Fruit fly (Drosophila melanogaster) whole organism, pupa: ENCODE results near the gene scpr-C.

Source experiments
- CG10348 ChIP-seq: fragments of 200-800 bp; sonication (Bioruptor generic); IDR thresholded peaks from 2 replicates; pipeline ENCODE4 v1.3.6; 2022; ENCODE audit warnings: missing biosample characterization, missing genetic modification characterization
- CG12605 ChIP-seq: fragments of 200-800 bp; sonication (Bioruptor generic); IDR thresholded peaks from 2 replicates; pipeline ENCODE4 v1.3.6; 2022; ENCODE audit warnings: missing biosample characterization, missing genetic modification characterization
- CG13204 ChIP-seq: fragments of 200-800 bp; sonication (Bioruptor generic); optimal IDR thresholded peaks from 2 replicates; lab custom pipeline; 2018; ENCODE audit warnings: missing biosample characterization, mild to moderate bottlenecking, missing genetic modification characterization, moderate library complexity
- CG14655 ChIP-seq: fragments of 200-800 bp; sonication (Bioruptor generic); optimal IDR thresholded peaks from 3 replicates; lab custom pipeline; 2017; ENCODE audit warnings: mild to moderate bottlenecking, missing biosample characterization, missing genetic modification reagents, missing genetic modification characterization
- CG15710 ChIP-seq: fragments of 200-800 bp; sonication (Bioruptor generic); optimal IDR thresholded peaks from 2 replicates; lab custom pipeline; 2018; ENCODE audit warnings: missing biosample characterization, mild to moderate bottlenecking, missing genetic modification characterization, moderate library complexity
- CG34367 ChIP-seq: fragments of 200-800 bp; sonication (Bioruptor generic); optimal IDR thresholded peaks from 2 replicates; lab custom pipeline; 2018; ENCODE audit warnings: missing biosample characterization, mild to moderate bottlenecking, missing genetic modification characterization
- CG8159 ChIP-seq: fragments of 200-800 bp; sonication (Bioruptor generic); optimal IDR thresholded peaks from 3 replicates; lab custom pipeline; 2018; ENCODE audit warnings: missing biosample characterization, mild to moderate bottlenecking, missing genetic modification characterization, moderate library complexity
- CG9948 ChIP-seq: fragments of 200-800 bp; sonication (Bioruptor generic); optimal IDR thresholded peaks from 2 replicates; lab custom pipeline; 2018; ENCODE audit warnings: missing biosample characterization, mild to moderate bottlenecking, missing genetic modification characterization, moderate library complexity
- EcR ChIP-seq: fragments of 200-800 bp; sonication (Bioruptor generic); optimal IDR thresholded peaks from 3 replicates; lab custom pipeline; 2019; ENCODE audit warnings: missing biosample characterization, missing genetic modification characterization, mild to moderate bottlenecking, moderate library complexity, missing genetic modification reagents
- Ets98B ChIP-seq: fragments of 200-800 bp; sonication (Bioruptor generic); IDR thresholded peaks from 2 replicates; pipeline ENCODE4 v1.3.6; 2022; ENCODE audit warnings: missing biosample characterization, missing genetic modification characterization
- Pif1A ChIP-seq: fragments of 200-800 bp; sonication (Bioruptor generic); optimal IDR thresholded peaks from 3 replicates; lab custom pipeline; 2016; ENCODE audit warnings: missing biosample characterization, missing genetic modification characterization
- Snoo ChIP-seq: fragments of 200-800 bp; sonication (Bioruptor generic); optimal IDR thresholded peaks from 3 replicates; lab custom pipeline; 2017; ENCODE audit warnings: missing biosample characterization, mild to moderate bottlenecking, missing genetic modification characterization, inconsistent platforms
- fd96Ca ChIP-seq: fragments of 200-800 bp; sonication (Bioruptor generic); IDR thresholded peaks from 3 replicates; pipeline ENCODE4 v1.3.6; 2022; ENCODE audit warnings: missing biosample characterization, missing genetic modification characterization
- rn ChIP-seq: fragments of 200-800 bp; sonication (Bioruptor generic); IDR thresholded peaks from 2 replicates; pipeline ENCODE4 v1.3.6; 2022; ENCODE audit warnings: missing biosample characterization, missing genetic modification characterization

- TF ChIP-seq EcR (GFP tag; lab: Kevin White, UChicago) (no peak), CG14655 (GFP tag; lab: Kevin White, UChicago) (no peak), rn (GFP tag; lab: Robert Waterston, UW) (no peak), Ets98B (no peak), Snoo (no peak), CG10348 (GFP tag; lab: Robert Waterston, UW) (no peak), CG13204 (GFP tag; lab: Kevin White, UChicago) (no peak), fd96Ca (GFP tag; lab: Robert Waterston, UW) (no peak), CG34367 (tag; lab: Kevin White, UChicago) (no peak), CG12605 (GFP tag; lab: Robert Waterston, UW) (no peak), Pif1A (GFP tag; lab: Kevin White, UChicago) (no peak), CG9948 (tag; lab: Kevin White, UChicago) (no peak), CG15710 (tag; lab: Kevin White, UChicago) (no peak), CG8159 (tag; lab: Kevin White, UChicago) (no peak)
Observed at dm6 chr3R:11222587-11222986, 2.7 kb upstream of the scpr-C start.
